Fruit fly (Drosophila melanogaster): ENCODE results near the gene CG2116.

The CG2116 gene

DNA sequence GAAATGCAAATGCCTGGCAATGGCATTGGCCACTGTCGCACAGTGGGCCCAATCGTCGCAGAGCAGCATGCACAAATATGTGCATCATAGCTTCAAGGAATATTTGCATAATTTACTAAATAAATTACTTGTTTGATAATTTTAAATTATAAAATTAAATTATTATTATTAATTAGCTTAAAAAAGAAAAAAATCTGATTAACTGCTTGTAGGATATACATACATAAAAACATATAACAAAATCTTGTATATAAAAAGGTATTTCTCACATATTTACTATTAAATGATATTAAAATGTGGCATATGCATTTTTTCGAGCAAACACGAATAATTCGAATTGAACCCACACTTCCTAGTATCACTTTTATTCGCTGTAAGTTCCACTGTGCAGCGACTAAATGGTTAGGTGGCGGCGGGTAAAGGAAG is 4.4 kb upstream of the CG2116 start (continued):
- TF ChIP-seq cg (GFP tag; optimal IDR thresholded peaks at IDR 0.05) (no peak), Dad (GFP tag; optimal IDR thresholded peaks at IDR 0.05) (no peak), CG18599 (GFP tag; optimal IDR thresholded peaks at IDR 0.05) (no peak), cad (GFP tag; optimal IDR thresholded peaks at IDR 0.05) (no peak), NfI (GFP tag; optimal IDR thresholded peaks at IDR 0.05) (peak; percentile 8), CG6683 (GFP tag; optimal IDR thresholded peaks at IDR 0.05) (no peak), CG33213 (GFP tag; optimal IDR thresholded peaks at IDR 0.05) (no peak), CG15073 (GFP tag; optimal IDR thresholded peaks at IDR 0.05) (no peak), trem (tag; optimal IDR thresholded peaks at IDR 0.05) (peak; percentile 7), CG14860 (GFP tag; IDR thresholded peaks at IDR 0.05; ENCODE audit: partially characterized antibody) (no peak), tgo (GFP tag; IDR thresholded peaks at IDR 0.05) (peak; percentile 36; the same call in 2 of the 3 replicates), CG11696 (GFP tag; IDR thresholded peaks at IDR 0.05) (no peak), ems (GFP tag; optimal IDR thresholded peaks at IDR 0.05) (no peak), Max (GFP tag; optimal IDR thresholded peaks at IDR 0.05) (peak; percentile 8), CG4328 (GFP tag; optimal IDR thresholded peaks at IDR 0.05) (peak; percentile 3), CG8388 (GFP tag; optimal IDR thresholded peaks at IDR 0.05) (peak; percentile 62), CG9817 (tag; optimal IDR thresholded peaks at IDR 0.05) (no peak), Hr78 (GFP tag; optimal IDR thresholded peaks at IDR 0.05) (no peak), lilli (GFP tag; optimal IDR thresholded peaks at IDR 0.05) (no peak), knrl (GFP tag; IDR thresholded peaks at IDR 0.05; ENCODE audit: partially characterized antibody) (no peak), CG34376 (GFP tag; optimal IDR thresholded peaks at IDR 0.05) (no peak), schlank (tag; optimal IDR thresholded peaks at IDR 0.05) (no peak), toy (GFP tag; IDR thresholded peaks at IDR 0.05) (no peak), cwo (GFP tag; optimal IDR thresholded peaks at IDR 0.05) (peak; percentile 4), BEAF-32 (GFP tag; optimal IDR thresholded peaks at IDR 0.05) (no peak), chinmo (GFP tag; IDR thresholded peaks at IDR 0.05; ENCODE audit: partially characterized antibody) (0 out of 4 replicates have a peak, but pooled peaks have one; percentile 20), CG14667 (GFP tag; IDR thresholded peaks at IDR 0.05) (no peak), CG43689 (GFP tag; IDR thresholded peaks at IDR 0.05) (no peak), CG4424 (GFP tag; optimal IDR thresholded peaks at IDR 0.05) (peak; percentile 63), CG18476 (GFP tag; optimal IDR thresholded peaks at IDR 0.05) (no peak), BtbVII (GFP tag; optimal IDR thresholded peaks at IDR 0.05) (no peak), CG6254 (GFP tag; optimal IDR thresholded peaks at IDR 0.05) (peak; percentile 59), ssp (GFP tag; IDR thresholded peaks at IDR 0.05) (no peak), nmo (GFP tag; optimal IDR thresholded peaks at IDR 0.05) (peak; percentile 81), Sry-β (GFP tag; optimal IDR thresholded peaks at IDR 0.05) (no peak), Neu2 (GFP tag; optimal IDR thresholded peaks at IDR 0.05; ENCODE audit: borderline replicate concordance) (no peak), CG4404 (GFP tag; IDR thresholded peaks at IDR 0.05) (no peak), sens (GFP tag) (peak; percentile 63), MESR4 (GFP tag; optimal IDR thresholded peaks at IDR 0.05) (no peak), Myb (GFP tag; optimal IDR thresholded peaks at IDR 0.05) (no peak), klu (GFP tag; IDR thresholded peaks at IDR 0.05) (no peak), GATAe (GFP tag; conservative IDR thresholded peaks at IDR 0.05) (no peak), CG10959 (GFP tag; IDR thresholded peaks at IDR 0.05) (no peak), CG34224 (GFP tag; IDR thresholded peaks at IDR 0.05; ENCODE audit: partially characterized antibody) (no peak), nau (GFP tag; optimal IDR thresholded peaks at IDR 0.05) (no peak), ttk (GFP tag; IDR thresholded peaks at IDR 0.05) (peak; percentile 56; the same call in 1 of the 2 replicates), sd (tag; optimal IDR thresholded peaks at IDR 0.05) (no peak), CG34422 (GFP tag; IDR thresholded peaks at IDR 0.05) (peak; percentile 18; the same call in 1 of the 3 replicates), ranshi (GFP tag; IDR thresholded peaks at IDR 0.05) (no peak), CG13424 (tag; optimal IDR thresholded peaks at IDR 0.05) (peak; percentile 69)
